Worm (Caenorhabditis elegans): ENCODE results near the gene sups-1.
A peak's percentile ranks its signal among the peaks of the same experiment; 100 is the strongest.

The sups-1 gene

DNA sequence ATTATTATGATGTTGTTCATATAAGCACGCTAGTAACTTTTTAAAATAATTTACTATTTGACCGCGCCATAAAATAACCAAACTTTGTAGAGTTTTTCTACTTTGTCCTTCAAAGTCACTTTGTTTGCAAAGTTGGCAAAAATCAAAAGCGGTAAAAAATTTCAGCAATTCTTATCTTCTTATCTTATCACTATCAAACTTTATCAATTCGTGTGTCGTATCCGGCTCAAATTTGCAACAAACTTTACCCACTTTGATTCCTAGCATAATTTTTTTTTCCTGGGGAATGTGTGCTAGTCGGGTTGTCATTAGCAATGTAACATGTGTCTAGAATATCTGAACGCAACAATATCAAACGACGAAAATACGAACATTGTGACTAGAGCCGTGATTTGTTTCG is 18.2 kb upstream of the sups-1 start:
- TF ChIP-seq nhr-76 (tag; optimal IDR thresholded peaks at IDR 0.05) (no peak), elt-1 (tag; optimal IDR thresholded peaks at IDR 0.05; ENCODE audit: borderline replicate concordance, insufficient read depth) (no peak), unc-120 (tag; optimal IDR thresholded peaks at IDR 0.05; ENCODE audit: poor library complexity, severe bottlenecking) (no peak), ceh-83 (GFP tag; optimal IDR thresholded peaks at IDR 0.05) (no peak), nhr-237 (tag; optimal IDR thresholded peaks at IDR 0.05) (no peak), blmp-1 (tag; optimal IDR thresholded peaks at IDR 0.05) (no peak), lin-32 (GFP tag; optimal IDR thresholded peaks at IDR 0.05) (no peak), sptf-1 (tag; optimal IDR thresholded peaks at IDR 0.05) (no peak), pha-4 (tag; optimal IDR thresholded peaks at IDR 0.05) (no peak)

DNA sequence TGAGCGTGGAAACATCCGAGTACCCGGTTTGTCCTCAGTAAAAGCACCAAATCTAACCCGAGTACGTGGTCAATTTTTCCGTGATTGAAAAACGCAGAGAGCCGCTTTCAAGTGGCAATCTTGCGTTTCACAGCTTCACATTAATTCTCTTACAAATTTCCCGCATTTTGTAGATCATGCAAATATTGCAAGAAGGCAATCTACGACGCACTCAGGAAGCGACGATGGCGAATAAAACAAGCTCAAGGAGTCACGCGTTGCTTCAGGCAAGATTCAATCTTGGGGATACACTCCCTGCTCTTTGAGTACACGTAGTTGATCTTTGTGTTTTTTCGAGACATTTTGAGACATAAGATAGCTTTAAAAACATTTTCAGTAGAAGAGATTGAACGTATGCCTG is 16.0 kb upstream of the sups-1 start:
- TF ChIP-seq nhr-28 (tag; optimal IDR thresholded peaks at IDR 0.05) (no peak), nhr-76 (tag; optimal IDR thresholded peaks at IDR 0.05) (no peak), M03D4.4 (tag; optimal IDR thresholded peaks at IDR 0.05) (no peak), lin-32 (GFP tag; optimal IDR thresholded peaks at IDR 0.05) (no peak), ztf-11 (tag; optimal IDR thresholded peaks at IDR 0.05) (no peak), unc-120 (tag; optimal IDR thresholded peaks at IDR 0.05; ENCODE audit: poor library complexity, severe bottlenecking) (no peak), nhr-2 (tag; optimal IDR thresholded peaks at IDR 0.05) (no peak)

DNA sequence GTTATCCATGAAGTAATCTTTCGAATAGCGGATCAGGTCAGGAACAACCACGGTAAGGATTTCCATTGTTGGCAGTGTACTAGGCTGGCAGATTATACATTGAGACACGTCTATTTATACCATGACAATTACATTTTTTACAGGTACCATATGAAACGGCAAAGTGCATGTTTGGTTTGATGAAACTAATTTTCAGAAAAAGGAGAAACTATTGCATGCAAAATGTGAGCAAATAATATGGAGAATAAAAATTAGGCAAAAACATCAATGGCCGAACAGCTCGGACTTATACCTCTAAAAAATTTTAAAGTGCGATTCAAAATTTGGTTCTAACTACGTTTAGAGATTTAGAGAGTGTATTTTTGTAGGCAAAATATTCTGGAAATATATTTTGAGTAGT is 11.2 kb upstream of the sups-1 start, which contains the start of gene F22F4.5:
TSS of gene F22F4.5 (minus strand) at position 101 of the 400 bp plus-strand sequence.
- TF ChIP-seq snpc-4 (tag; optimal IDR thresholded peaks at IDR 0.05) = no peak
- no peak for TF ChIP-seq bed-3 (GFP tag; optimal IDR thresholded peaks at IDR 0.05)
- no peak for TF ChIP-seq unc-120 (tag; optimal IDR thresholded peaks at IDR 0.05; ENCODE audit: poor library complexity, severe bottlenecking)
- TF ChIP-seq pha-4 (tag; optimal IDR thresholded peaks at IDR 0.05) = no peak
- no peak for TF ChIP-seq nhr-2 (tag; optimal IDR thresholded peaks at IDR 0.05)
- TF ChIP-seq mep-1 (tag; optimal IDR thresholded peaks at IDR 0.05) = no peak
- TF ChIP-seq ces-1 (GFP tag; optimal IDR thresholded peaks at IDR 0.05) = no peak

DNA sequence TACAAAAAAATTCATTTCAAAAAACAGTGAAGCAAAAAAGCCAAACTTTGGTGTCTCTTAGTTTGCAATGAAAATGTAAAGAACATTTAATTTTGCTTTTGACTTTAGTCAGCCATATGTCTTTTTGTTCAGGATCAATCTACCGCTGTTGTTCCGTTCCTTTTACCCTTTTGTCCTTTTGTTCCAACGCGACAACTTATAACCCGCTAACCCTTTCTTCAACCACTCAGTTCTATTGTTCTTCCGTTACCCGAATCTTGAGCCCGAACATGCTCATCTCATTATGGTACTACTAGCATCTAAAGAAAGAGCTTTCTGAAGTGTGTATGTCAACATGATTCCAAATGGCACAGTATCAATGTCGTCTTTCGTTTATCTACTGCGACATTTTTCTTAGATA is 9.9 kb upstream of the sups-1 start:
- no peak for TF ChIP-seq bed-3 (GFP tag; optimal IDR thresholded peaks at IDR 0.05)
- no peak for TF ChIP-seq unc-39 (tag; optimal IDR thresholded peaks at IDR 0.05)
- peak; percentile 6 for TF ChIP-seq ces-1 (GFP tag; optimal IDR thresholded peaks at IDR 0.05)
- no peak for TF ChIP-seq nhr-76 (tag; optimal IDR thresholded peaks at IDR 0.05)
- no peak for TF ChIP-seq unc-120 (tag; optimal IDR thresholded peaks at IDR 0.05; ENCODE audit: poor library complexity, severe bottlenecking)
- no peak for TF ChIP-seq drap-1 (GFP tag; optimal IDR thresholded peaks at IDR 0.05)
- no peak for TF ChIP-seq nhr-12 (tag; optimal IDR thresholded peaks at IDR 0.05)
- TF ChIP-seq lin-13 (tag; optimal IDR thresholded peaks at IDR 0.05) = no peak
- peak; percentile 62 for TF ChIP-seq ham-2 (GFP tag; optimal IDR thresholded peaks at IDR 0.05)
- TF ChIP-seq zip-8 (tag; optimal IDR thresholded peaks at IDR 0.05) = no peak
- no peak for TF ChIP-seq blmp-1 (tag; optimal IDR thresholded peaks at IDR 0.05)
- no peak for TF ChIP-seq mep-1 (tag; optimal IDR thresholded peaks at IDR 0.05)
- TF ChIP-seq flh-1 (GFP tag; optimal IDR thresholded peaks at IDR 0.05) = no peak
- no peak for TF ChIP-seq hlh-1 (tag; optimal IDR thresholded peaks at IDR 0.05)

DNA sequence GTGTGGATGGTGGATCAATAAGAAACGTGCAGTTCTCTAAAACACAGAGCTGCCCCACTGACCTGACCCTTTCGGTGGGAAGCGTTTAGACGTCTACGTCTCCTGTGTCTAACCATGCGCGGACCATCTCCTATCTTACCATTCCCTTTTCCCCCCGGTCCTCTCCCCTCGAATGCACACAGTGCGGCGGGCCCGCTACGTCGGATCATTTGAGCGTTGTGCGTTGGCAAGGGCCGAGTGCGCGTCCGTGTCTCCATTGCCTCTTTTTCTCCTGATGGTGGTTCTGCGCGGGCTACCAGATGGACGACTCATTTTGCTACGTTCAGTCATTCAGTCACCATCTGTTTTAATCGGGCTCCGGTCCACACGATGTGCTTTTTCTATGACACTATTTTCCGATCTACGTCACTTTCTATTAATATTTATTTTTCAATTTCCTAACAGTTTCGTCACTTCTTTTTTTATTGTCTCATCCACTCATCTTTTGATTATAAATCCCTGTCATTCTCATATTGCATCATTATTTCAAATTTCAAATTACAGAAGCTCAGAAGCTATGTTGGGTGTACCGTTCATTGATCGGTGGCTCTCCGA is 8.2 kb upstream of the sups-1 start, which contains the start of gene inx-3:
TSS of gene inx-3 (plus strand) at position 544 of the 594 bp plus-strand sequence.
- TF ChIP-seq nhr-237 (tag; optimal IDR thresholded peaks at IDR 0.05) = no peak
- no peak for TF ChIP-seq sem-2 (GFP tag; optimal IDR thresholded peaks at IDR 0.05)
- no peak for TF ChIP-seq flh-1 (GFP tag; optimal IDR thresholded peaks at IDR 0.05)
- TF ChIP-seq hlh-1 (tag; optimal IDR thresholded peaks at IDR 0.05) = no peak
- no peak for TF ChIP-seq tbx-8 (GFP tag; optimal IDR thresholded peaks at IDR 0.05)
- TF ChIP-seq mab-5 (tag; optimal IDR thresholded peaks at IDR 0.05) = no peak
- peak; percentile 54 for TF ChIP-seq lin-32 (GFP tag; optimal IDR thresholded peaks at IDR 0.05)
- TF ChIP-seq lsy-2 (tag; optimal IDR thresholded peaks at IDR 0.05) = no peak
- TF ChIP-seq unc-39 (tag; optimal IDR thresholded peaks at IDR 0.05) = no peak
- peak; percentile 3 for TF ChIP-seq unc-120 (tag; optimal IDR thresholded peaks at IDR 0.05; ENCODE audit: poor library complexity, severe bottlenecking)
- no peak for TF ChIP-seq nhr-12 (tag; optimal IDR thresholded peaks at IDR 0.05)
- no peak for TF ChIP-seq ceh-83 (GFP tag; optimal IDR thresholded peaks at IDR 0.05)
- TF ChIP-seq nhr-2 (tag; optimal IDR thresholded peaks at IDR 0.05) = no peak
- peak; percentile 28 for TF ChIP-seq drap-1 (GFP tag; optimal IDR thresholded peaks at IDR 0.05)
- TF ChIP-seq snpc-4 (tag; optimal IDR thresholded peaks at IDR 0.05) = no peak
- TF ChIP-seq nhr-28 (tag; optimal IDR thresholded peaks at IDR 0.05) = no peak
- TF ChIP-seq nhr-76 (tag; optimal IDR thresholded peaks at IDR 0.05) = no peak
- peak; percentile 44 for TF ChIP-seq mls-2 (tag; optimal IDR thresholded peaks at IDR 0.05)
- TF ChIP-seq ceh-43 (GFP tag; optimal IDR thresholded peaks at IDR 0.05) = no peak
- no peak for TF ChIP-seq lin-13 (tag; optimal IDR thresholded peaks at IDR 0.05)
- TF ChIP-seq ztf-11 (tag; optimal IDR thresholded peaks at IDR 0.05) = peak; percentile 67
- peak; percentile 92 for TF ChIP-seq cnd-1 (tag; optimal IDR thresholded peaks at IDR 0.05)
- TF ChIP-seq bed-3 (GFP tag; optimal IDR thresholded peaks at IDR 0.05) = no peak
- TF ChIP-seq zip-8 (tag; optimal IDR thresholded peaks at IDR 0.05) = peak; percentile 20
- no peak for TF ChIP-seq elt-1 (tag; optimal IDR thresholded peaks at IDR 0.05; ENCODE audit: borderline replicate concordance, insufficient read depth)
- no peak for TF ChIP-seq blmp-1 (tag; optimal IDR thresholded peaks at IDR 0.05)
- TF ChIP-seq pha-4 (tag; optimal IDR thresholded peaks at IDR 0.05) = no peak
- no peak for TF ChIP-seq sptf-1 (tag; optimal IDR thresholded peaks at IDR 0.05)
- TF ChIP-seq ceh-39 (tag; optimal IDR thresholded peaks at IDR 0.05) = peak; percentile 18
- TF ChIP-seq ham-2 (GFP tag; optimal IDR thresholded peaks at IDR 0.05) = no peak
- TF ChIP-seq elt-3 (tag; optimal IDR thresholded peaks at IDR 0.05) = no peak
- peak; percentile 38 for TF ChIP-seq M03D4.4 (tag; optimal IDR thresholded peaks at IDR 0.05)
- TF ChIP-seq unc-62 (GFP tag; optimal IDR thresholded peaks at IDR 0.05) = no peak
- TF ChIP-seq mep-1 (tag; optimal IDR thresholded peaks at IDR 0.05) = no peak
- no peak for TF ChIP-seq ces-1 (GFP tag; optimal IDR thresholded peaks at IDR 0.05)

Measured in whole organism, mixed stage, embryonic.